ENCODE assay signal across 4 fruit fly cellular contexts in genomic region chr3R:9534595-9535217, dm6.
TF ChIP-seq lines count a peak whose summit lies in the region.

No protein-coding gene starts in this region.

- no peak for TF ChIP-seq CTCF in whole organism, embryonic (GFP tag; optimal IDR thresholded peaks at IDR 0.05; lab: Kevin White, UChicago)

TF ChIP-seq in whole organism, embryonic, 481 proteins besides CTCF, POLR2A, EP300 and RAD21 (continues in another document):
- TF ChIP-seq Trl (optimal IDR thresholded peaks at IDR 0.05; lab: Kevin White, UChicago) = peak; percentile 78 to 91
- no peak for TF ChIP-seq Trl (GFP tag; optimal IDR thresholded peaks at IDR 0.05; lab: Kevin White, UChicago)
- peak; percentile 69 for TF ChIP-seq CG4360 (GFP tag; IDR thresholded peaks at IDR 0.05; lab: Robert Waterston, UW)
- TF ChIP-seq Drgx (GFP tag; IDR thresholded peaks at IDR 0.05; lab: Robert Waterston, UW) = 0 out of 2 replicates have a peak, but pooled peaks have one; percentile 9
- TF ChIP-seq phol (tag; optimal IDR thresholded peaks at IDR 0.05; lab: Kevin White, UChicago) = no peak
- TF ChIP-seq CG17385 (GFP tag; optimal IDR thresholded peaks at IDR 0.05; lab: Kevin White, UChicago) = peak; percentile 47
- no peak for TF ChIP-seq CG17829 (tag; optimal IDR thresholded peaks at IDR 0.05; lab: Kevin White, UChicago)
- peak; percentile 11 for TF ChIP-seq sqz (GFP tag; optimal IDR thresholded peaks at IDR 0.05; lab: Kevin White, UChicago)
- peak; percentile 57 for TF ChIP-seq yki (optimal IDR thresholded peaks at IDR 0.05; lab: Kevin White, UChicago)
- peak; percentile 27 for TF ChIP-seq nom (GFP tag; optimal IDR thresholded peaks at IDR 0.05; lab: Kevin White, UChicago)
- peak; percentile 74; the same call in 2 of the 3 replicates for TF ChIP-seq CG6175 (GFP tag; IDR thresholded peaks at IDR 0.05; lab: Robert Waterston, UW)
- peak; percentile 91; the same call in 2 of the 4 replicates for TF ChIP-seq chinmo (GFP tag; IDR thresholded peaks at IDR 0.05; lab: Robert Waterston, UW; ENCODE audit: partially characterized antibody)
- TF ChIP-seq sr (GFP tag; IDR thresholded peaks at IDR 0.05; lab: Robert Waterston, UW) = peak; percentile 81
- TF ChIP-seq corto (GFP tag; optimal IDR thresholded peaks at IDR 0.05; lab: Kevin White, UChicago) = peak; percentile 9
- no peak for TF ChIP-seq hth (optimal IDR thresholded peaks at IDR 0.05; lab: Kevin White, UChicago)
- TF ChIP-seq CG11696 (GFP tag; IDR thresholded peaks at IDR 0.05; lab: Robert Waterston, UW) = no peak
- TF ChIP-seq Scr (GFP tag; IDR thresholded peaks at IDR 0.05; lab: Robert Waterston, UW; ENCODE audit: partially characterized antibody) = no peak
- peak; percentile 55 for TF ChIP-seq Ets65A (GFP tag; lab: Kevin White, UChicago)
- TF ChIP-seq CG10959 (GFP tag; IDR thresholded peaks at IDR 0.05; lab: Robert Waterston, UW) = 0 out of 2 replicates have a peak, but pooled peaks have one; percentile 5
- no peak for TF ChIP-seq hkb (optimal IDR thresholded peaks at IDR 0.05; lab: Kevin White, UChicago)
- TF ChIP-seq hkb (GFP tag; IDR thresholded peaks at IDR 0.05; lab: Robert Waterston, UW) = 0 out of 2 replicates have a peak, but pooled peaks have one; percentile 10
- TF ChIP-seq ftz-f1 (GFP tag; optimal IDR thresholded peaks at IDR 0.05; lab: Kevin White, UChicago) = peak; percentile 52

TF ChIP-seq in whole organism, prepupa, 60 proteins besides CTCF, POLR2A, EP300 and RAD21:
- TF ChIP-seq acj6 (GFP tag; optimal IDR thresholded peaks at IDR 0.05; lab: Kevin White, UChicago) = no peak
- peak; percentile 63 for TF ChIP-seq dsx (GFP tag; optimal IDR thresholded peaks at IDR 0.05; lab: Kevin White, UChicago; ENCODE audit: poor library complexity, severe bottlenecking)

TF ChIP-seq in whole organism, pupa, 21 proteins besides CTCF, POLR2A, EP300 and RAD21:
- TF ChIP-seq EcR (GFP tag; optimal IDR thresholded peaks at IDR 0.05; lab: Kevin White, UChicago) = peak; percentile 69
- peak; percentile 7; the same call in 1 of the 2 replicates for TF ChIP-seq Ets98B (GFP tag; IDR thresholded peaks at IDR 0.05; lab: Robert Waterston, UW)
- no peak for TF ChIP-seq CG10348 (GFP tag; IDR thresholded peaks at IDR 0.05; lab: Robert Waterston, UW)
- no peak for TF ChIP-seq D1 (tag; optimal IDR thresholded peaks at IDR 0.05; lab: Kevin White, UChicago)
- TF ChIP-seq CG32121 (GFP tag; IDR thresholded peaks at IDR 0.05; lab: Robert Waterston, UW) = no peak
- no peak for TF ChIP-seq CG14655 (GFP tag; optimal IDR thresholded peaks at IDR 0.05; lab: Kevin White, UChicago)
- TF ChIP-seq CG4496 (GFP tag; IDR thresholded peaks at IDR 0.05; lab: Robert Waterston, UW) = peak; percentile 27; the same call in 2 of the 3 replicates
- no peak for TF ChIP-seq CG17806 (tag; optimal IDR thresholded peaks at IDR 0.05; lab: Kevin White, UChicago)
- no peak for TF ChIP-seq CG8301 (tag; optimal IDR thresholded peaks at IDR 0.05; lab: Kevin White, UChicago)
- TF ChIP-seq CG12605 (GFP tag; IDR thresholded peaks at IDR 0.05; lab: Robert Waterston, UW) = peak; percentile 53

TF ChIP-seq in whole organism, wandering third instar larva, 38 proteins besides CTCF, POLR2A, EP300 and RAD21:
- TF ChIP-seq Dif (GFP tag; optimal IDR thresholded peaks at IDR 0.05; lab: Kevin White, UChicago; ENCODE audit: partially characterized antibody) = peak; percentile 85
- TF ChIP-seq CrebA (GFP tag; optimal IDR thresholded peaks at IDR 0.05; lab: Kevin White, UChicago; ENCODE audit: borderline replicate concordance) = no peak
- peak; percentile 80 to 85 for TF ChIP-seq dl (GFP tag; optimal IDR thresholded peaks at IDR 0.05; lab: Kevin White, UChicago; ENCODE audit: insufficient read depth in 1 of 2, partially characterized antibody in 2 of 2)
- TF ChIP-seq Vsx2 (GFP tag; optimal IDR thresholded peaks at IDR 0.05; lab: Kevin White, UChicago; ENCODE audit: partially characterized antibody) = peak; percentile 36
